Worm (Caenorhabditis elegans) whole organism, L4/young adult: ENCODE data around the gene ZK470.14.

Experiments
- W03F9.2 ChIP-seq: fragments of 150-350 bp; optimal IDR thresholded peaks from 2 replicates; lab custom pipeline; 2014; ENCODE audit warnings: missing biosample characterization, missing genetic modification characterization
- dao-5 ChIP-seq: sonication (generic microtip); optimal IDR thresholded peaks from 2 replicates; lab custom pipeline; 2016; ENCODE audit warnings: missing genotype, missing genetic modification characterization, moderate library complexity, missing compliant biosample characterization
- him-1 ChIP-seq: sonication (generic microtip); optimal IDR thresholded peaks from 2 replicates; lab custom pipeline; 2016; ENCODE audit warnings: missing genotype, missing genetic modification reagents, missing genetic modification characterization, missing compliant biosample characterization

Gene ZK470.14

ce11 chrX:4167150-4167549 is at the start of gene ZK470.14:
Gene ZK470.14 (plus strand): TSS chrX:4167450.
- TF ChIP-seq W03F9.2 (tag; lab: Kevin White, UChicago): no peak
- no peak for TF ChIP-seq him-1 (tag; lab: Kevin White, UChicago)
- no peak for TF ChIP-seq dao-5 (tag; lab: Kevin White, UChicago)

- TF ChIP-seq W03F9.2 (tag; lab: Kevin White, UChicago) (no peak), dao-5 (tag; lab: Kevin White, UChicago) (no peak), him-1 (tag; lab: Kevin White, UChicago) (no peak)
These were observed 49.6 kb upstream of the ZK470.14 start, which contains the start of gene F09F9.5 for ce11 chrX:4117626-4118025. Gene F09F9.5 (plus strand): TSS chrX:4117926.

- TF ChIP-seq him-1 (tag; lab: Kevin White, UChicago) (no peak), W03F9.2 (tag; lab: Kevin White, UChicago) (no peak), dao-5 (tag; lab: Kevin White, UChicago) (no peak)
These were observed 46.3 kb upstream of the ZK470.14 start, which contains the start of gene F09F9.3 for ce11 chrX:4120935-4121334. Gene F09F9.3 (minus strand): TSS chrX:4121035.

ce11 chrX:4123368-4123767 is 43.9 kb upstream of the ZK470.14 start:
- TF ChIP-seq W03F9.2 (tag; lab: Kevin White, UChicago) (no peak), dao-5 (tag; lab: Kevin White, UChicago) (no peak), him-1 (tag; lab: Kevin White, UChicago) (no peak)

- TF ChIP-seq him-1 (tag; lab: Kevin White, UChicago) (no peak), W03F9.2 (tag; lab: Kevin White, UChicago) (no peak), dao-5 (tag; lab: Kevin White, UChicago) (no peak)
These were observed 42.0 kb upstream of the ZK470.14 start for ce11 chrX:4125165-4125803.

ce11 chrX:4128684-4129083 is 38.6 kb upstream of the ZK470.14 start:
- TF ChIP-seq W03F9.2 (tag; lab: Kevin White, UChicago) (no peak), him-1 (tag; lab: Kevin White, UChicago) (no peak), dao-5 (tag; lab: Kevin White, UChicago) (no peak)

- TF ChIP-seq dao-5 (tag; lab: Kevin White, UChicago): no peak
- TF ChIP-seq W03F9.2 (tag; lab: Kevin White, UChicago): no peak
- TF ChIP-seq him-1 (tag; lab: Kevin White, UChicago): no peak
These were observed 35.9 kb upstream of the ZK470.14 start for ce11 chrX:4131354-4131753.

- no peak for TF ChIP-seq W03F9.2 (tag; lab: Kevin White, UChicago)
- TF ChIP-seq dao-5 (tag; lab: Kevin White, UChicago): no peak
- TF ChIP-seq him-1 (tag; lab: Kevin White, UChicago): no peak
These were observed 35.0 kb upstream of the ZK470.14 start for ce11 chrX:4132243-4132642.

- TF ChIP-seq dao-5 (tag; lab: Kevin White, UChicago) (no peak), W03F9.2 (tag; lab: Kevin White, UChicago) (no peak), him-1 (tag; lab: Kevin White, UChicago) (no peak)
These were observed 33.9 kb upstream of the ZK470.14 start for ce11 chrX:4133378-4133777.

ce11 chrX:4134855-4135254 is 32.4 kb upstream of the ZK470.14 start, which contains the start of gene ZK470.2:
Gene ZK470.2 (plus strand): TSS chrX:4135155.
- TF ChIP-seq him-1 (tag; lab: Kevin White, UChicago) (no peak), W03F9.2 (tag; lab: Kevin White, UChicago) (no peak), dao-5 (tag; lab: Kevin White, UChicago) (no peak)

- TF ChIP-seq dao-5 (tag; lab: Kevin White, UChicago) (no peak), him-1 (tag; lab: Kevin White, UChicago) (no peak), W03F9.2 (tag; lab: Kevin White, UChicago) (no peak)
These were observed 30.5 kb upstream of the ZK470.14 start for ce11 chrX:4136547-4137311.

- TF ChIP-seq dao-5 (tag; lab: Kevin White, UChicago) (no peak), him-1 (tag; lab: Kevin White, UChicago) (peak; percentile 29)
These were observed 29.6 kb upstream of the ZK470.14 start for ce11 chrX:4137452-4138164.
